Worm (Caenorhabditis elegans): ENCODE results near the gene dlc-1.

The dlc-1 gene

ce11 chrIII:6453665-6454064 is 9.9 kb downstream of the dlc-1 start (continued):
- peak; percentile 31 for TF ChIP-seq ets-4 (tag; optimal IDR thresholded peaks at IDR 0.05)
- peak; percentile 5 for TF ChIP-seq lin-11 (tag; optimal IDR thresholded peaks at IDR 0.05)
- TF ChIP-seq nhr-11 (tag; optimal IDR thresholded peaks at IDR 0.05), result no peak
- peak; percentile 68 for TF ChIP-seq ceh-14 (tag; optimal IDR thresholded peaks at IDR 0.05)
- peak; percentile 77 for TF ChIP-seq ceh-19 (GFP tag; optimal IDR thresholded peaks at IDR 0.05)
- peak; percentile 56 for TF ChIP-seq fkh-6 (tag; optimal IDR thresholded peaks at IDR 0.05)
- TF ChIP-seq pha-2 (tag; optimal IDR thresholded peaks at IDR 0.05), result peak; percentile 17
- TF ChIP-seq fax-1 (tag; optimal IDR thresholded peaks at IDR 0.05), result peak; percentile 40
- TF ChIP-seq hlh-6 (tag; optimal IDR thresholded peaks at IDR 0.05), result no peak
- peak; percentile 60 for TF ChIP-seq sox-4 (tag; optimal IDR thresholded peaks at IDR 0.05)
- TF ChIP-seq ceh-9 (tag; optimal IDR thresholded peaks at IDR 0.05), result no peak
- TF ChIP-seq ceh-45 (GFP tag; IDR thresholded peaks at IDR 0.05), result no peak
- TF ChIP-seq ceh-30 (tag; optimal IDR thresholded peaks at IDR 0.05), result peak; percentile 37
- TF ChIP-seq lim-6 (tag; optimal IDR thresholded peaks at IDR 0.05), result peak; percentile 26
- TF ChIP-seq zip-5 (tag; optimal IDR thresholded peaks at IDR 0.05), result no peak
- TF ChIP-seq K02D7.2 (tag; optimal IDR thresholded peaks at IDR 0.05), result no peak

- TF ChIP-seq sox-2 (GFP tag; IDR thresholded peaks at IDR 0.05) (no peak), lin-11 (tag; optimal IDR thresholded peaks at IDR 0.05) (no peak), tbx-7 (tag; optimal IDR thresholded peaks at IDR 0.05) (no peak), elt-2 (tag; optimal IDR thresholded peaks at IDR 0.05) (no peak), hlh-30 (tag; optimal IDR thresholded peaks at IDR 0.05; ENCODE audit: insufficient read depth) (peak; percentile 81), hlh-6 (tag; optimal IDR thresholded peaks at IDR 0.05) (no peak), rnt-1 (tag; optimal IDR thresholded peaks at IDR 0.05) (no peak), fkh-6 (tag; optimal IDR thresholded peaks at IDR 0.05) (no peak)
Observed at ce11 chrIII:6452683-6453082, 10.9 kb downstream of the dlc-1 start.

- TF ChIP-seq ets-4 (tag; optimal IDR thresholded peaks at IDR 0.05) (no peak), npax-4 (tag; optimal IDR thresholded peaks at IDR 0.05) (no peak), ceh-34 (tag; optimal IDR thresholded peaks at IDR 0.05) (no peak), unc-3 (GFP tag; conservative IDR thresholded peaks at IDR 0.05) (no peak), unc-3 (tag; optimal IDR thresholded peaks at IDR 0.05) (no peak), mec-3 (tag; optimal IDR thresholded peaks at IDR 0.05; ENCODE audit: borderline replicate concordance) (no peak), odd-2 (tag; optimal IDR thresholded peaks at IDR 0.05) (no peak), pqm-1 (tag; optimal IDR thresholded peaks at IDR 0.05) (no peak), K02D7.2 (tag; optimal IDR thresholded peaks at IDR 0.05) (no peak), rnt-1 (tag; optimal IDR thresholded peaks at IDR 0.05) (no peak), hlh-30 (tag; optimal IDR thresholded peaks at IDR 0.05; ENCODE audit: insufficient read depth) (no peak), ceh-19 (GFP tag; optimal IDR thresholded peaks at IDR 0.05) (no peak), ceh-2 (tag; optimal IDR thresholded peaks at IDR 0.05) (no peak), sox-2 (GFP tag; IDR thresholded peaks at IDR 0.05) (no peak)
Observed at ce11 chrIII:6452278-6452677, 11.3 kb downstream of the dlc-1 start, which contains the start of gene set-1. set-1 (minus strand) TSS chrIII:6452378.

- TF ChIP-seq dmd-4 (tag; optimal IDR thresholded peaks at IDR 0.05; ENCODE audit: borderline replicate concordance), result no peak
Observed at ce11 chrIII:6450596-6450995, 13.0 kb downstream of the dlc-1 start, which contains the start of gene T26A5.6. T26A5.6 (minus strand) TSS chrIII:6450696.

- TF ChIP-seq tbx-2 (tag; optimal IDR thresholded peaks at IDR 0.05) (no peak), madf-2 (tag; optimal IDR thresholded peaks at IDR 0.05) (no peak), ztf-16 (tag; optimal IDR thresholded peaks at IDR 0.05) (no peak), hlh-15 (tag; optimal IDR thresholded peaks at IDR 0.05) (no peak), fkh-6 (tag; optimal IDR thresholded peaks at IDR 0.05) (no peak), ets-4 (tag; optimal IDR thresholded peaks at IDR 0.05) (no peak), T23F11.4 (GFP tag; optimal IDR thresholded peaks at IDR 0.05) (no peak), K02D7.2 (tag; optimal IDR thresholded peaks at IDR 0.05) (no peak), C38D4.7 (GFP tag; optimal IDR thresholded peaks at IDR 0.05) (no peak), nhr-11 (tag; optimal IDR thresholded peaks at IDR 0.05) (no peak)
Observed at ce11 chrIII:6449854-6450253, 13.7 kb downstream of the dlc-1 start.

Data from whole organism, late embryonic.